Worm (Caenorhabditis elegans) whole organism, L4 larva: ENCODE results near the gene rga-1.

Experiments
- lin-13 ChIP-seq: fragments of 150-350 bp; optimal IDR thresholded peaks from 2 replicates; lab custom pipeline; 2014; ENCODE audit warnings: missing biosample characterization, missing genetic modification reagents, missing genetic modification characterization
- mdl-1 ChIP-seq, 2 experiments: fragments of 150-350 bp in 1 of 2; sonication (generic microtip) in 1 of 2; optimal IDR thresholded peaks; 2 replicates each; lab custom pipeline; 2014 to 2017; ENCODE audit warnings: missing biosample characterization in 2 of 2, missing genetic modification characterization in 2 of 2

DNA sequence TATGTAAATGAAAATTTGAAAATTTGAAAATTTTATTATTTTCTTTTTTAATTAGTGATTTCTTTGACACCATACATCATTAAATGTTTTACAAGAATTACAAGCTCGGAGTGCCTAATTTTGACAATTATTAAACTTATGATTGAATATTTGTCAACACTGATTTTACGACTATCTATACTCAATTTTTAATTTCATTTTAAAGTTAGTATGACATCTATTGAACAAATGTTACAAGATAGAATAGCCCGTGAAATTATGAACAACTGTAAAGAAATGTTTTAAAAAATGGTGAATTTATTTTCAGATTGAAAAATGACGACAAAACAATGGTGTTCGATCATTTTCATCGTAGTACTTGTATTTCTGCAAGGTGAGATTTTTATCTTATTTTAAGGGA is 46.7 kb upstream of the rga-1 start, which contains the start of gene C05D12.2:
- no peak for TF ChIP-seq lin-13
- TF ChIP-seq mdl-1 (tag; optimal IDR thresholded peaks at IDR 0.05; lab: Kevin White, UChicago): no peak
